Worm (Caenorhabditis elegans) whole organism, L1 larva: ENCODE measurements around the gene adss-1.

Source experiments
- nhr-11 ChIP-seq: fragments of 150-350 bp; optimal IDR thresholded peaks from 2 replicates; lab custom pipeline; 2014; ENCODE audit warnings: missing biosample characterization, missing genetic modification characterization
- nhr-237 ChIP-seq: fragments of 150-350 bp; optimal IDR thresholded peaks from 2 replicates; lab custom pipeline; 2014; ENCODE audit warnings: missing biosample characterization, missing genetic modification characterization

DNA sequence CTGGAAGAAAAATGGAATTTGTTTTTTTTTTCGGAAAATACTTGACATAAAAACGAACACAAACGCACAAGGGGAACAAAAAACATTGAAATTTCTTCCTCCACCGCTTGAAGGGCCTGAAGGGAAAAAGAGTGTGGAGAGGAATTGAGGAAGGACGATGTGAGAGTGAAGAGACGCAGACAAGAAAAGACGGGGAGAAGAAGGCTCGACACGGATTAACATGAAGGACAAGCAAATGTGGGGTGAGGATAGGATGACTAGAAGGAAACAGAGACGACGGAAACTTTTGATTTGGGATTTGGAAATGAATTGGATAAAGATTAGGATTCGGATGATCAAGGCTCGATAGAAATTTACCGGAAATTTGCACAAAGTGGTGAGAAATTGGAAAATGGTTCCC, 37.3 kb upstream of the adss-1 start:
- no peak for TF ChIP-seq nhr-11 (tag; lab: Kevin White, UChicago)
- TF ChIP-seq nhr-237 (tag; lab: Kevin White, UChicago), result no peak
